Fruit fly (Drosophila melanogaster): Measurements from ENCODE around the gene fu.

The fu gene

dm6 chrX:18618122-18618521, 39.4 kb upstream of the fu start (continued):
- TF ChIP-seq shn (GFP tag; optimal IDR thresholded peaks at IDR 0.05) = no peak
- TF ChIP-seq ATbp (GFP tag; optimal IDR thresholded peaks at IDR 0.05) = no peak
- TF ChIP-seq lab (GFP tag; optimal IDR thresholded peaks at IDR 0.05) = peak; percentile 4
- no peak for TF ChIP-seq CG2129 (GFP tag; IDR thresholded peaks at IDR 0.05; ENCODE audit: partially characterized antibody)
- no peak for TF ChIP-seq Pdp1 (GFP tag; optimal IDR thresholded peaks at IDR 0.05)
- no peak for TF ChIP-seq CG7271 (tag; optimal IDR thresholded peaks at IDR 0.05)
- TF ChIP-seq Med (GFP tag) = peak; percentile 8
- TF ChIP-seq CG3838 (GFP tag; optimal IDR thresholded peaks at IDR 0.05) = no peak
- no peak for TF ChIP-seq Oaz (GFP tag; IDR thresholded peaks at IDR 0.05)
- TF ChIP-seq Myb (GFP tag; optimal IDR thresholded peaks at IDR 0.05) = no peak
- no peak for TF ChIP-seq salm (tag; optimal IDR thresholded peaks at IDR 0.05)
- no peak for TF ChIP-seq sob (GFP tag; IDR thresholded peaks at IDR 0.05)
- TF ChIP-seq CG13424 (tag; optimal IDR thresholded peaks at IDR 0.05) = peak; percentile 30
- no peak for TF ChIP-seq CG34224 (GFP tag; IDR thresholded peaks at IDR 0.05; ENCODE audit: partially characterized antibody)
- TF ChIP-seq klu (GFP tag; IDR thresholded peaks at IDR 0.05) = no peak
- no peak for TF ChIP-seq CG31388 (GFP tag; optimal IDR thresholded peaks at IDR 0.05)
- TF ChIP-seq CG9797 (GFP tag; optimal IDR thresholded peaks at IDR 0.05) = no peak
- no peak for TF ChIP-seq CG30431 (GFP tag; optimal IDR thresholded peaks at IDR 0.05)
- TF ChIP-seq CG8944 (GFP tag; optimal IDR thresholded peaks at IDR 0.05) = no peak
- no peak for TF ChIP-seq ewg (GFP tag; optimal IDR thresholded peaks at IDR 0.05)
- TF ChIP-seq Dfd (GFP tag; optimal IDR thresholded peaks at IDR 0.05) = no peak
- TF ChIP-seq Awh (GFP tag; IDR thresholded peaks at IDR 0.05) = no peak
- peak; percentile 11 for TF ChIP-seq phol (tag; optimal IDR thresholded peaks at IDR 0.05)
- TF ChIP-seq CG11085 (GFP tag; IDR thresholded peaks at IDR 0.05) = no peak
- TF ChIP-seq CG2678 (tag; optimal IDR thresholded peaks at IDR 0.05) = peak; percentile 31
- TF ChIP-seq CG15073 (GFP tag; optimal IDR thresholded peaks at IDR 0.05) = no peak
- TF ChIP-seq Blimp-1 (GFP tag; optimal IDR thresholded peaks at IDR 0.05) = no peak
- TF ChIP-seq pita (GFP tag; optimal IDR thresholded peaks at IDR 0.05) = no peak
- no peak for TF ChIP-seq CG6689 (GFP tag; IDR thresholded peaks at IDR 0.05)
- TF ChIP-seq CG10274 (GFP tag; optimal IDR thresholded peaks at IDR 0.05) = no peak
- no peak for TF ChIP-seq CG4820 (GFP tag; optimal IDR thresholded peaks at IDR 0.05)
- TF ChIP-seq cad (GFP tag; optimal IDR thresholded peaks at IDR 0.05) = no peak
- no peak for TF ChIP-seq CG14710 (tag; optimal IDR thresholded peaks at IDR 0.05)
- no peak for TF ChIP-seq Hmr (GFP tag; optimal IDR thresholded peaks at IDR 0.05)
- TF ChIP-seq CG32767 (GFP tag; IDR thresholded peaks at IDR 0.05) = no peak
- TF ChIP-seq ham (GFP tag; IDR thresholded peaks at IDR 0.05) = no peak
- no peak for TF ChIP-seq CG3407 (GFP tag; optimal IDR thresholded peaks at IDR 0.05)
- TF ChIP-seq usp (GFP tag; optimal IDR thresholded peaks at IDR 0.05) = no peak
- TF ChIP-seq Deaf1 (tag; optimal IDR thresholded peaks at IDR 0.05) = no peak
- no peak for TF ChIP-seq pb (GFP tag; optimal IDR thresholded peaks at IDR 0.05)
- no peak for TF ChIP-seq hkb (optimal IDR thresholded peaks at IDR 0.05)
- TF ChIP-seq hkb (GFP tag; IDR thresholded peaks at IDR 0.05) = no peak
- TF ChIP-seq cg (GFP tag; optimal IDR thresholded peaks at IDR 0.05) = no peak
- TF ChIP-seq CG1832 (GFP tag; optimal IDR thresholded peaks at IDR 0.05) = no peak
- peak; percentile 91 for TF ChIP-seq D19A (tag; optimal IDR thresholded peaks at IDR 0.05)
- TF ChIP-seq kni (GFP tag; optimal IDR thresholded peaks at IDR 0.05) = no peak
- TF ChIP-seq gcm (GFP tag; optimal IDR thresholded peaks at IDR 0.05) = no peak
- no peak for TF ChIP-seq NC2α (GFP tag; optimal IDR thresholded peaks at IDR 0.05)
- no peak for TF ChIP-seq onecut (GFP tag; IDR thresholded peaks at IDR 0.05)
- no peak for TF ChIP-seq CG10321 (GFP tag; IDR thresholded peaks at IDR 0.05)
- TF ChIP-seq CG8388 (GFP tag; optimal IDR thresholded peaks at IDR 0.05) = no peak
- no peak for TF ChIP-seq mam (GFP tag; optimal IDR thresholded peaks at IDR 0.05)
